Fruit fly (Drosophila melanogaster): ENCODE results near the gene nol.

DNA sequence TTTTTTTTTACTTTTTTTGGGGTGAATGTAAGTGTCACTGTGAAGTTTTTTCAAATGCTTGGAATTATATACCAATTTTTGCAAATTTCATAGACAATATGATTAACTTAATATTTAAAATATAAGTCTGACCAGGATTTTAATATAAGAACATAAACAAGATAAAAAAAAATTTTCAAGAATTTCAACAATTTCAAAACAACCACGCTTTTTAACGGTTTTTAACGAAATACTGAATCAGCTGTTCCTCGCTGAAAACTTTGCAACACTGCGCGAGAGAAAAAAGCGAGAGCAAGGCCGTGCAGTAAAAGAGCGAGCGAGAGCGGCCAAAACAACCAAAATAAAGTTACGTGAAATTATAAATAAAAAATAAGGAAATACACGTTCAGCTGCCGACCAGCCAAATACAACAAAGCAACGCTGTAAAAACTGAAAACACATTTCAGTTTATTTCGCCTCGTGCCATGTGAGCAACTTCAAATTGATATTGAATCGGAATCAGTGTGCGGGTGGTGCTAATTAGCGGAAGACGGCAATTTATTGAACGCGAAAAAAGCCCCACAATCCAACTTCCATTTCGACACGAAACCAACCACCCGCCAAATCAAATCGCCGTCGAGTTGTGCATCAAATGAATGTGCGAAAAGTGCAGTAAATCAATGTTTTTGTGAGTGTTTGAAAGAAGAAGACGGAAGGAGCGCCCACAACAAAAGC, 34.3 kb upstream of the nol start, which contains the start of the genes CG46439, Iyd and CG33947:
- TF ChIP-seq insv (optimal IDR thresholded peaks at IDR 0.05) (no peak), ttk (optimal IDR thresholded peaks at IDR 0.05) (no peak), Sin3A (optimal IDR thresholded peaks at IDR 0.05) (no peak), h (optimal IDR thresholded peaks at IDR 0.05) (no peak)

Measured in Kc167 (cell line).